Worm (Caenorhabditis elegans) whole organism, early embryonic: Measurements from ENCODE around the gene gck-1.
A peak's percentile ranks its signal among the peaks of the same experiment; 100 is the strongest.
"Not testable (repeated sequence)": the region's sequence is repeated elsewhere in the genome, so short reads cannot be mapped to it uniquely, and the experiment has no call there.

Experiments
- ama-1 ChIP-seq: fragments of 150-350 bp; optimal IDR thresholded peaks from 2 replicates; lab custom pipeline; 2014
- tbx-37 ChIP-seq: fragments of 200-800 bp; sonication (Bioruptor generic); conservative IDR thresholded peaks from 2 replicates; pipeline ENCODE4 v1.3.6; 2022; ENCODE audit warnings: missing genetic modification reagents, missing genetic modification characterization, missing compliant biosample characterization

DNA sequence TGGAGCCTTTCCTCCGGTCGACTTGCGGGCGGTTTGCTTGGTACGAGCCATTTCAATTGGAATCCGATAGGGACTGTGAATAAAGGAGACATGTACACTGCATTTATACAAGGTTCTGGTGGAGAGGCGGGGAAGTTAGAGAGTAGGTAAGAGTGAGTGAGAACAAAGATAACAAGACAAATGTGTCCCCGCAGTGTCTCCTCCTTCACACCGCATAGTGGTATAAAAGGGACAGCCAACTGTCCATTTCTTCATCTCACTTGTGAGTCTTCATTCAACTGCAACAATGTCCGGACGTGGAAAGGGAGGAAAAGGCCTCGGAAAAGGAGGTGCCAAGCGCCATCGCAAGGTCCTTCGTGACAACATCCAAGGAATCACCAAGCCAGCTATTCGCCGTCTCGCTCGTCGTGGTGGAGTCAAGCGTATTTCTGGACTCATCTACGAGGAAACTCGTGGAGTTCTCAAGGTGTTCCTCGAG is 49.6 kb upstream of the gck-1 start, which contains the start of the genes his-17 and his-18:
- not testable (repeated sequence) for TF ChIP-seq ama-1 (lab: Kevin White, UChicago)
- peak; percentile 22; the same call in 1 of the 2 replicates for TF ChIP-seq tbx-37 (GFP tag; lab: Robert Waterston, UW)
